Worm (Caenorhabditis elegans) whole organism, L1 larva: ENCODE data around the gene pah-1.

Experiments used
- ceh-82 ChIP-seq, 3 experiments: fragments of 150-350 bp in 1 of 3; sonication (generic microtip) in 2 of 3; optimal IDR thresholded peaks; 2 replicates each; lab custom pipeline; 2014 to 2017; ENCODE audit warnings: missing biosample characterization in 3 of 3, missing genetic modification characterization in 3 of 3
- elt-2 ChIP-seq: sonication (generic microtip); optimal IDR thresholded peaks from 2 replicates; lab custom pipeline; 2016; ENCODE audit warnings: missing genetic modification characterization, mild to moderate bottlenecking, inconsistent platforms, missing compliant biosample characterization, missing genetic modification reagents
- fkh-10 ChIP-seq: sonication (generic microtip); optimal IDR thresholded peaks from 2 replicates; lab custom pipeline; 2017; ENCODE audit warnings: missing biosample characterization, missing genetic modification reagents, missing genetic modification characterization
- fos-1 ChIP-seq: fragments of 150-350 bp; optimal IDR thresholded peaks from 2 replicates; lab custom pipeline; 2014; ENCODE audit warnings: missing biosample characterization, missing genetic modification characterization
- lsy-2 ChIP-seq, 2 experiments: fragments of 150-350 bp; optimal IDR thresholded peaks; 2 replicates each; lab custom pipeline; 2014; ENCODE audit warnings: missing biosample characterization in 2 of 2, missing genetic modification characterization in 2 of 2
- nhr-237 ChIP-seq: fragments of 150-350 bp; optimal IDR thresholded peaks from 2 replicates; lab custom pipeline; 2014; ENCODE audit warnings: missing biosample characterization, missing genetic modification characterization
- pag-3 ChIP-seq: sonication (generic microtip); optimal IDR thresholded peaks from 2 replicates; lab custom pipeline; 2017; ENCODE audit warnings: missing genetic modification characterization, mild to moderate bottlenecking, missing compliant biosample characterization, antibody characterized with exemption, borderline replicate concordance; ENCODE audit not compliant: insufficient read depth
- unc-62 ChIP-seq: fragments of 150-350 bp; optimal IDR thresholded peaks from 2 replicates; lab custom pipeline; 2014; ENCODE audit warnings: missing biosample characterization, missing genetic modification reagents, missing genetic modification characterization

DNA sequence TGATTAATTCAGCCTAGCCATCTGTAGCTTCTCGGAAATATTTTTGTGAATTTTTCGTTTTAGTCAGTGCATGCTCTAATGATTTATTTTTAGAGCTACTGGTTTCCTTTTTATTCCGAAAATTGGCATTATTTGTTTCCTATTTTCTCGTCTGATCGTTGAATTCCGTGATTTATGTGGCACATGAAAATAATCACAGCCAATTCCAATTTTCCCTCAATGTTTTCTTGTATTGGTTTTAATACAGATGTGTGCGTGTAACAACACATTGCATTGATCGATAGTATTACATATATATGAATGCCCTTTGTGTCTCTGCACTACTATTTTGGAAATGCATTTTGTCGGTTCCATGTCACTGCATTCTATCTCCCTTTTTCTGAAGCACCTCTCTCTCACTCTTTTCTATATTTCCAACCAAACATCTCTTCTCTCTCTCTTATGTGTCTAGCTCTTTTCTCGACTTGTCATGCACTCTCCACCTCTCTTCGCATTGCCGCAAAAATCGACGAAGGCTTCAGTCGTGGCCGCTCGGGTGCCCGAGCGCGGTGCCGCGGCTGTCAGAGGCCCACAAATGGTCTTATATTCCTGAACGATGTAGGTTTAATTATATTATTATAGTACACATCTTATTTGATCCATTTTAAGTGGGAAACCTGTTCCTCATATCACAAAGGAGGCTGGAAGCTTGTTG lies 17.6 kb upstream of the pah-1 start:
- TF ChIP-seq lsy-2 (tag; optimal IDR thresholded peaks at IDR 0.05; lab: Kevin White, UChicago) = peak; percentile 9 to 54
- TF ChIP-seq elt-2 = no peak
- no peak for TF ChIP-seq fkh-10 (GFP tag; lab: Kevin White, UChicago)
- TF ChIP-seq fos-1 (tag; lab: Kevin White, UChicago) = peak; percentile 24
- TF ChIP-seq unc-62 (GFP tag; lab: Kevin White, UChicago) = no peak
- TF ChIP-seq pag-3 = no peak
- TF ChIP-seq ceh-82 (tag; optimal IDR thresholded peaks at IDR 0.05; lab: Kevin White, UChicago) = peak in 1 of 3 experiments; percentile 41
- TF ChIP-seq nhr-237 (tag; lab: Kevin White, UChicago) = no peak
